Fruit fly (Drosophila melanogaster): Measurements from ENCODE around the gene CG15818.

DNA sequence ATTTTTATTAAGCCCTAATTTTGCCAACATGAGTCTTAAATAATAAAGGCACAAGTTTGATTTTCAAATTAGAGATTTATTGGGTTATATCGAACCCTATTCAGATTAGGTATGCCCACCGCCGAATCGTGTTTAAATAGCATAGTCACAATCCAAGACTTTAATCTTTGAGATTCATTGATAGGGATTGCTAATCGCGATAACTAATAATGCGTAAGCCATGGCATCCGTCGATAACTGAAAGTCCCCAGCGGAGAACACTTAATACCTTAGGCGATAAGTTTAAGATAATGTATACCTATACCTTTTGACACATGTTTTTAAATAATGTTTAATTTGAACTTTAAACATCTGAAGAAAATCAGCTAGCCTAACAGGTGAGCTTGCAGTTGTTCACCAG is 24.8 kb downstream of the CG15818 start:
- TF ChIP-seq EcR (GFP tag; optimal IDR thresholded peaks at IDR 0.05) (no peak), CG14655 (GFP tag; optimal IDR thresholded peaks at IDR 0.05) (no peak), CG8301 (tag; optimal IDR thresholded peaks at IDR 0.05) (no peak), CG15710 (tag; optimal IDR thresholded peaks at IDR 0.05) (no peak), gl (tag; optimal IDR thresholded peaks at IDR 0.05) (no peak), CG9948 (tag; optimal IDR thresholded peaks at IDR 0.05) (no peak), Ets98B (GFP tag; IDR thresholded peaks at IDR 0.05) (no peak), D1 (tag; optimal IDR thresholded peaks at IDR 0.05) (no peak), Pif1B (GFP tag; optimal IDR thresholded peaks at IDR 0.05) (no peak), CG13204 (GFP tag; optimal IDR thresholded peaks at IDR 0.05) (no peak), rn (GFP tag; IDR thresholded peaks at IDR 0.05) (no peak)
